Worm (Caenorhabditis elegans): ENCODE results near the gene jmjd-2.

jmjd-2 gene

ce11 chrII:14247748-14248502 is 4.5 kb upstream of the jmjd-2 start:
- TF ChIP-seq hmg-4 (GFP tag; optimal IDR thresholded peaks at IDR 0.05) = peak; percentile 94
- TF ChIP-seq sea-1 (GFP tag; conservative IDR thresholded peaks at IDR 0.05) = peak; percentile 64; the same call in 1 of the 2 replicates
- no peak for TF ChIP-seq ets-7 (tag; optimal IDR thresholded peaks at IDR 0.05)
- TF ChIP-seq aly-1 (tag; optimal IDR thresholded peaks at IDR 0.05) = peak; percentile 15
- TF ChIP-seq F13C5.2 (tag; optimal IDR thresholded peaks at IDR 0.05) = no peak
- TF ChIP-seq tbx-11 (GFP tag; IDR thresholded peaks at IDR 0.05) = 0 out of 2 replicates have a peak, but pooled peaks have one; percentile 32
- 0 out of 2 replicates have a peak, but pooled peaks have one; percentile 15 for TF ChIP-seq pes-1 (GFP tag; IDR thresholded peaks at IDR 0.05)

ce11 chrII:14247227-14247626 is 3.8 kb upstream of the jmjd-2 start:
- TF ChIP-seq aly-1 (tag; optimal IDR thresholded peaks at IDR 0.05) (no peak), hnd-1 (tag; optimal IDR thresholded peaks at IDR 0.05) (no peak), pes-1 (GFP tag; IDR thresholded peaks at IDR 0.05) (no peak), tbx-11 (GFP tag; IDR thresholded peaks at IDR 0.05) (no peak), F13C5.2 (tag; optimal IDR thresholded peaks at IDR 0.05) (no peak), scrt-1 (GFP tag; IDR thresholded peaks at IDR 0.05) (no peak), tbx-37 (GFP tag; conservative IDR thresholded peaks at IDR 0.05) (no peak), hmbx-1 (tag; optimal IDR thresholded peaks at IDR 0.05) (no peak), flt-1 (GFP tag; IDR thresholded peaks at IDR 0.05) (no peak), tra-4 (tag; optimal IDR thresholded peaks at IDR 0.05) (no peak), ceh-36 (tag; optimal IDR thresholded peaks at IDR 0.05) (no peak), sea-1 (GFP tag; conservative IDR thresholded peaks at IDR 0.05) (no peak), B0310.2 (tag; optimal IDR thresholded peaks at IDR 0.05) (no peak), ets-7 (tag; optimal IDR thresholded peaks at IDR 0.05) (no peak), ama-1 (optimal IDR thresholded peaks at IDR 0.05) (no peak), ceh-13 (GFP tag; optimal IDR thresholded peaks at IDR 0.05) (no peak)

- TF ChIP-seq ets-7 (tag; optimal IDR thresholded peaks at IDR 0.05) (no peak), ceh-13 (GFP tag; optimal IDR thresholded peaks at IDR 0.05) (no peak), hnd-1 (tag; optimal IDR thresholded peaks at IDR 0.05) (no peak), tra-4 (tag; optimal IDR thresholded peaks at IDR 0.05) (no peak), flt-1 (GFP tag; IDR thresholded peaks at IDR 0.05) (no peak), hmg-4 (GFP tag; optimal IDR thresholded peaks at IDR 0.05) (no peak)
These were observed 1.3 kb upstream of the jmjd-2 start for ce11 chrII:14244457-14245254.

- TF ChIP-seq tbx-37 (GFP tag; conservative IDR thresholded peaks at IDR 0.05) (no peak), hmg-4 (GFP tag; optimal IDR thresholded peaks at IDR 0.05) (no peak), B0310.2 (tag; optimal IDR thresholded peaks at IDR 0.05) (no peak), sea-1 (GFP tag; conservative IDR thresholded peaks at IDR 0.05) (no peak), pes-1 (GFP tag; IDR thresholded peaks at IDR 0.05) (no peak), hmbx-1 (tag; optimal IDR thresholded peaks at IDR 0.05) (no peak), ceh-36 (tag; optimal IDR thresholded peaks at IDR 0.05) (no peak), ets-7 (tag; optimal IDR thresholded peaks at IDR 0.05) (no peak), scrt-1 (GFP tag; IDR thresholded peaks at IDR 0.05) (no peak), hnd-1 (tag; optimal IDR thresholded peaks at IDR 0.05) (no peak), aly-1 (tag; optimal IDR thresholded peaks at IDR 0.05) (no peak)
These were observed 1.1 kb downstream of the jmjd-2 start for ce11 chrII:14242259-14242658.

DNA sequence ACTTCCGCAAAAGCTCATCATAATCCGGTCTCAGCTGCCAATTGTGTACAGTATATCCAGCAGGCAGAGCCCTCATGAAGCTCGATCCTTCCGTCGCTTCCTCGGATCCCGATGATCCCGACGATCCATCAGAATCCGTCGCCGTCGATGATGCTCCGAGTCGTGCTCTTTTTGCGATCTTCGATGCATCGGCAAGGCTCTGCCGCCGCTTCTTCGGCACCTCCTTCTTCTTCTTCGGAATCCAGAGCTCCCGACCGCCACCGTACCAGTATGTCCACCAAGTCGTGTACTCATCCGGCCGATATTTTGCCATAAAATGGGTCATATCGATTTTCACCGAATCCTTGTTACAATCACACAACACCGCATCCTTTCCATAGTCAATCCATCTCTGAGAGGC is 3.5 kb downstream of the jmjd-2 start:
- TF ChIP-seq ceh-13 (GFP tag; optimal IDR thresholded peaks at IDR 0.05) (no peak), hnd-1 (tag; optimal IDR thresholded peaks at IDR 0.05) (no peak), tbx-37 (GFP tag; conservative IDR thresholded peaks at IDR 0.05) (no peak), flt-1 (GFP tag; IDR thresholded peaks at IDR 0.05) (no peak), F13C5.2 (tag; optimal IDR thresholded peaks at IDR 0.05) (no peak), scrt-1 (GFP tag; IDR thresholded peaks at IDR 0.05) (no peak)

DNA sequence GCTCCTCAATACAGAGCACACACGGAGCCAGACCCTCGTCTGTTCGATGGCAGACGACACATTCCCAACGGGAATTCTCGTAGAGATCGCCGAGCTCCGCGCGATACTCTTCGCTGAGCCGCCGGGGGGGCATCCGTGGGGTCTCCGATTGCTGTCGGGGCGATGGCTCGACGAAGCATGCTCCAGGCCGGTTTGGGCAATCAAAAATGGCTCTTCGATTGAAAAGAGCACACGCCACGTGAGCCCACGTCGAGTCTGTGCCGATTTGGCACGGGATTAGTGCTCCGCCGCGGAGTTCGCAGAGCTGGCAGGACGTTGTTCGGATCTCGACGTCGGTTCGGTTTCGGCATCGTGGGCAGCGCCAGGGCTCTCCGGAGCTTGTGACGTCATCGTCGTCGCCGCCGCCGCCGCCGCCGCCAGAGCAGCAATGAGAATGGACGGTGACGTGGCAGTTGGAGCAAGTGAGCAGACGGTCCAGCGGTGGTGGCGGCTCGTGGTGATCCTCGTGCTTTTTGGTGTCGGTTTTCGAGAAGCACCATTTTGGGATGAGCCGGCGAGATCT is 6.1 kb downstream of the jmjd-2 start:
- TF ChIP-seq tbx-11 (GFP tag; IDR thresholded peaks at IDR 0.05) = no peak
- TF ChIP-seq tra-4 (tag; optimal IDR thresholded peaks at IDR 0.05) = no peak
- TF ChIP-seq ama-1 (optimal IDR thresholded peaks at IDR 0.05) = no peak
- TF ChIP-seq ceh-13 (GFP tag; optimal IDR thresholded peaks at IDR 0.05) = no peak
- TF ChIP-seq B0310.2 (tag; optimal IDR thresholded peaks at IDR 0.05) = no peak
- no peak for TF ChIP-seq pes-1 (GFP tag; IDR thresholded peaks at IDR 0.05)
- no peak for TF ChIP-seq tbx-37 (GFP tag; conservative IDR thresholded peaks at IDR 0.05)
- TF ChIP-seq hmbx-1 (tag; optimal IDR thresholded peaks at IDR 0.05) = no peak
- TF ChIP-seq hnd-1 (tag; optimal IDR thresholded peaks at IDR 0.05) = no peak
- TF ChIP-seq sea-1 (GFP tag; conservative IDR thresholded peaks at IDR 0.05) = no peak
- TF ChIP-seq scrt-1 (GFP tag; IDR thresholded peaks at IDR 0.05) = no peak
- TF ChIP-seq aly-1 (tag; optimal IDR thresholded peaks at IDR 0.05) = no peak

DNA sequence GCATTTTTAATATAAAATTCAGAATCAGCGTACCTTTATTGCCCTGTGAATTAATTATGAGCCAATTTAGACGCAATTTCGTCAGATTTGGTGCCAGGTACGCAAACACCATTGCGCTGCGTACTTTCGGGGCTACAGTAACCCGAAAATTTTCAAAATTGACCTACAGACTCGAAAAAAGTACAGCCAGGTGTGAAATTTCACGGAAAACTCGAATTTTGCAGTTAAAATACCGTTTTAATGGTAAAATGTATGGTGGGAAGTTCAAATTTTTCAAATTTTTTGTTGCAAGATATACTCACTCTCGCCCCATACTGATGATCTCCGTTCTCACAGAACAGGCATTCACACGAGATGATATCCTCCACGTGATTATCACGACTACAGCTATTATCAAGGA is 6.8 kb downstream of the jmjd-2 start:
- TF ChIP-seq hmg-4 (GFP tag; optimal IDR thresholded peaks at IDR 0.05) (no peak), hnd-1 (tag; optimal IDR thresholded peaks at IDR 0.05) (no peak), ama-1 (optimal IDR thresholded peaks at IDR 0.05) (no peak), ceh-13 (GFP tag; optimal IDR thresholded peaks at IDR 0.05) (no peak), hmbx-1 (tag; optimal IDR thresholded peaks at IDR 0.05) (no peak), tbx-11 (GFP tag; IDR thresholded peaks at IDR 0.05) (no peak), pes-1 (GFP tag; IDR thresholded peaks at IDR 0.05) (no peak), sea-1 (GFP tag; conservative IDR thresholded peaks at IDR 0.05) (no peak), ceh-36 (tag; optimal IDR thresholded peaks at IDR 0.05) (no peak), scrt-1 (GFP tag; IDR thresholded peaks at IDR 0.05) (no peak), B0310.2 (tag; optimal IDR thresholded peaks at IDR 0.05) (no peak), aly-1 (tag; optimal IDR thresholded peaks at IDR 0.05) (no peak), tbx-37 (GFP tag; conservative IDR thresholded peaks at IDR 0.05) (no peak), tra-4 (tag; optimal IDR thresholded peaks at IDR 0.05) (no peak), ets-7 (tag; optimal IDR thresholded peaks at IDR 0.05) (no peak), flt-1 (GFP tag; IDR thresholded peaks at IDR 0.05) (no peak)
